Fruit fly (Drosophila melanogaster): ENCODE data around the gene CG14000.

dm6 chr2L:5876474-5877067, 33.5 kb downstream of the CG14000 start:
- TF ChIP-seq CG14655 (GFP tag; optimal IDR thresholded peaks at IDR 0.05) (no peak), CG4496 (GFP tag; IDR thresholded peaks at IDR 0.05) (no peak)

All from whole organism, pupa.